Fruit fly (Drosophila melanogaster): ENCODE measurements around the gene CYLD.

The CYLD gene

DNA sequence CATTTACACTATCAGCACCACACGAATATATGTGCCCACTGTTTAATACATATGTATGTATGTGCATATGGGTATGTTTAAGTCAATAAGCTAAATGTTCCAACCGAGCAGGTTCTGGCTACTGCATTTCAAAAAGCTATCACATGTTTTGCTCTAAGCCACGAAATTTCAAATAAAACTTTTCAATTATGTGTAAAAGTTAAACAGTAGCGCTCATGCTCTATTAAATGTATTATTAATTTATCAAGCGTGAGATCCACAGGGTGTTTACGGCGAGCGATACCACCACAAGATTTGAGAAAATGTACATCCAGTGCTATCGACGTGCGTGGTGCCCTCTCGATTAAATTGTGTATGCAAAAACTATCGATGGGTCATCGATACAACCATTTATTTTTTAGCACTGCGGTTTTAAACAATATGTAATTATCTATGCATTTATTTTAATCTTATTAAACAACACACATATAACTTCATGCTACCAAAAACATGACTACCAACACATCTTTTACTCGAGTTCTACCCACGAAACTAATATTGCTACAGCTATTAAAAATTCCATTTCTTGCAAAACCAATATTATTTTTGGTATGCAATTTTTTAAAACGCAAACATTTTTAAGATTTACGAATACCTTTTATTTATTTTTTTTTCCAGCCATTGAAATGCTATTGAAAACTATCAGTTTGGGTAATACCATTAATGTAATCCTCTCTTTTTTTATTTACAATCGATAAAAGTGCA, 38.7 kb downstream of the CYLD start, which contains the start of gene Pten (continued):
- TF ChIP-seq Drgx (GFP tag; IDR thresholded peaks at IDR 0.05) (no peak), inv (GFP tag; IDR thresholded peaks at IDR 0.05; ENCODE audit: partially characterized antibody) (peak; percentile 83), CG1024 (GFP tag; IDR thresholded peaks at IDR 0.05) (peak; percentile 90), CG2712 (tag; optimal IDR thresholded peaks at IDR 0.05) (peak; percentile 83), Scr (GFP tag; IDR thresholded peaks at IDR 0.05; ENCODE audit: partially characterized antibody) (peak; percentile 89), ham (GFP tag; IDR thresholded peaks at IDR 0.05) (no peak), Dad (GFP tag; optimal IDR thresholded peaks at IDR 0.05) (peak; percentile 55), CG6813 (GFP tag; optimal IDR thresholded peaks at IDR 0.05) (no peak), tap (tag; optimal IDR thresholded peaks at IDR 0.05) (no peak), dan (GFP tag; IDR thresholded peaks at IDR 0.05) (no peak)

DNA sequence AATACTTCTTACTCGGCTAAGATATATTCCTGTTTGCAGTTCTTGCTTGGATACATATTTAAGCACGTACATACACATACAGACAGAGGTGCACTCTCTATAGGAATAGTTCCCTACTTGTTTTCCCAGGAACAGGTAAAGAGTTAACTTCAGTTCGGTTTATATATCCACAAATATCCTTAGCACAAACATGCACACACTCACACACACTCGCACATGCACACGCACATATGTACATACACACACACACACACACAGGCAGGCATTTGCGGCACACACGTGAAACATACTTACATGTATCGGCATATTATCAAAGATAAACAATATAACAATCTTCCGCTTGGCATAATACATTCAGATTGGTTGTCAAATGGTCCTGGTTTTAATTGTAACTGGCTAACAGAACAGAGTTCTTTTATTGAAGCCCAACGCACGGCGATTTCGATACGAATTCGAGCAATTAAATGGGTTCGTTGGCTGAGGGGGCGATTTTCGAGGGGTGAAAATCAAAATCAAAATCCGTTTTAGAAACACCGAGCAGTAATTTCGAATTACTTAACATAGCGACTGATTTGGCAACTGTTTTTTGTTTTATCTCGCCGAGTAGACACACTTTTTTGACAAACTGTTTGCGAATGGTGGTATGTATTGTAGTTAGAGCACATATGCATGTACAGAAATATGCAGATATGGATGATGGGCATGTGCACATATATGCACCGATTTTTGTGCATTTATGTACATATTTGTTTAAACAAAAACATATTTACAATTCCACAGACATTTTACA, 39.5 kb downstream of the CYLD start:
- TF ChIP-seq kah (GFP tag; optimal IDR thresholded peaks at IDR 0.05), result no peak
- TF ChIP-seq Fer1 (GFP tag; optimal IDR thresholded peaks at IDR 0.05), result no peak
- TF ChIP-seq ssp (GFP tag; IDR thresholded peaks at IDR 0.05), result no peak
- peak; percentile 68 for TF ChIP-seq Kr (GFP tag; optimal IDR thresholded peaks at IDR 0.05)
- TF ChIP-seq br (optimal IDR thresholded peaks at IDR 0.05), result no peak
- no peak for TF ChIP-seq CG11085 (GFP tag; IDR thresholded peaks at IDR 0.05)
- TF ChIP-seq YL-1 (GFP tag; optimal IDR thresholded peaks at IDR 0.05), result no peak
- TF ChIP-seq Drgx (GFP tag; IDR thresholded peaks at IDR 0.05), result 0 out of 2 replicates have a peak, but pooled peaks have one; percentile 27
- no peak for TF ChIP-seq pzg (GFP tag; optimal IDR thresholded peaks at IDR 0.05)
- TF ChIP-seq CG7357 (GFP tag; IDR thresholded peaks at IDR 0.05), result no peak
- no peak for TF ChIP-seq jigr1 (GFP tag; IDR thresholded peaks at IDR 0.05)
- TF ChIP-seq CG17328 (GFP tag; IDR thresholded peaks at IDR 0.05), result no peak
- no peak for TF ChIP-seq CG30403 (GFP tag; optimal IDR thresholded peaks at IDR 0.05)
- TF ChIP-seq zfh1 (GFP tag; IDR thresholded peaks at IDR 0.05), result peak; percentile 13; the same call in 1 of the 3 replicates
- TF ChIP-seq tin (GFP tag; optimal IDR thresholded peaks at IDR 0.05), result no peak
- TF ChIP-seq Optix (GFP tag; IDR thresholded peaks at IDR 0.05), result no peak
- TF ChIP-seq mld (GFP tag; IDR thresholded peaks at IDR 0.05; ENCODE audit: partially characterized antibody), result no peak
- TF ChIP-seq Asciz (GFP tag; optimal IDR thresholded peaks at IDR 0.05), result no peak
- no peak for TF ChIP-seq CG7928 (GFP tag; optimal IDR thresholded peaks at IDR 0.05)
- TF ChIP-seq E2f2 (GFP tag; IDR thresholded peaks at IDR 0.05), result no peak
- no peak for TF ChIP-seq Gsc (GFP tag; IDR thresholded peaks at IDR 0.05)
- no peak for TF ChIP-seq C15 (GFP tag; IDR thresholded peaks at IDR 0.05)
- no peak for TF ChIP-seq ATbp (GFP tag; optimal IDR thresholded peaks at IDR 0.05)
- TF ChIP-seq wor (GFP tag; IDR thresholded peaks at IDR 0.05), result no peak
- TF ChIP-seq Oaz (GFP tag; IDR thresholded peaks at IDR 0.05), result no peak
- no peak for TF ChIP-seq shn (GFP tag; optimal IDR thresholded peaks at IDR 0.05)
- TF ChIP-seq eve (GFP tag; optimal IDR thresholded peaks at IDR 0.05), result peak in 1 of 2 experiments; percentile 36
- TF ChIP-seq jumu (GFP tag; optimal IDR thresholded peaks at IDR 0.05), result no peak
- TF ChIP-seq HLH3B (GFP tag; IDR thresholded peaks at IDR 0.05), result no peak
- peak in 1 of 3 experiments; percentile 44 for TF ChIP-seq lola (GFP tag; optimal IDR thresholded peaks at IDR 0.05)
- TF ChIP-seq Bdp1 (GFP tag; optimal IDR thresholded peaks at IDR 0.05), result no peak
- TF ChIP-seq pb (GFP tag; optimal IDR thresholded peaks at IDR 0.05), result no peak
- no peak for TF ChIP-seq pan (optimal IDR thresholded peaks at IDR 0.05)
- TF ChIP-seq pan (GFP tag; optimal IDR thresholded peaks at IDR 0.05 in 1 of 2, IDR thresholded peaks at IDR 0.05 in 1 of 2), result peak in 1 of 2 experiments; percentile 48
- no peak for TF ChIP-seq Ravus (GFP tag; IDR thresholded peaks at IDR 0.05)
- no peak for TF ChIP-seq pho (GFP tag; optimal IDR thresholded peaks at IDR 0.05)
- TF ChIP-seq sens (GFP tag), result peak; percentile 49
- no peak for TF ChIP-seq Sry-δ (GFP tag; optimal IDR thresholded peaks at IDR 0.05)
- peak; percentile 47 for TF ChIP-seq CG15479 (GFP tag; optimal IDR thresholded peaks at IDR 0.05)
